Fruit fly (Drosophila melanogaster) whole organism, embryonic: ENCODE data around the gene CG33127.
A peak's percentile ranks its signal among the peaks of the same experiment; 100 is the strongest.

Source experiments
- Bgb ChIP-seq: fragments of 200-800 bp; sonication (Bioruptor generic); IDR thresholded peaks from 2 replicates; pipeline ENCODE4 v1.3.6; 2022; ENCODE audit warnings: missing biosample characterization, missing genetic modification characterization; ENCODE audit not compliant: partially characterized antibody
- CG10274 ChIP-seq: fragments of 200-800 bp; sonication (Bioruptor generic); optimal IDR thresholded peaks from 3 replicates; lab custom pipeline; 2017; ENCODE audit warnings: missing biosample characterization, mild to moderate bottlenecking, missing genetic modification characterization
- CG10366 ChIP-seq: fragments of 200-800 bp; sonication (Bioruptor generic); IDR thresholded peaks from 2 replicates; pipeline ENCODE4 v1.3.6; 2022; ENCODE audit warnings: missing biosample characterization, missing genetic modification characterization
- CG11696 ChIP-seq: fragments of 200-800 bp; sonication (Bioruptor generic); IDR thresholded peaks from 2 replicates; pipeline ENCODE4 v1.3.6; 2022; ENCODE audit warnings: missing biosample characterization, missing genetic modification characterization
- CG12071 ChIP-seq: fragments of 200-800 bp; sonication (Bioruptor generic); optimal IDR thresholded peaks from 3 replicates; lab custom pipeline; 2018; ENCODE audit warnings: missing biosample characterization, mild to moderate bottlenecking, missing genetic modification characterization
- CG12942 ChIP-seq: fragments of 200-800 bp; sonication (Bioruptor generic); optimal IDR thresholded peaks from 3 replicates; lab custom pipeline; 2016; ENCODE audit warnings: missing biosample characterization, missing genetic modification characterization
- CG14710 ChIP-seq: fragments of 200-800 bp; sonication (Bioruptor generic); optimal IDR thresholded peaks from 3 replicates; lab custom pipeline; 2019; ENCODE audit warnings: missing biosample characterization, mild to moderate bottlenecking, missing genetic modification characterization, moderate library complexity
- CG14860 ChIP-seq: fragments of 200-800 bp; sonication (Bioruptor generic); IDR thresholded peaks from 3 replicates; pipeline ENCODE4 v1.3.6; 2022; ENCODE audit warnings: missing biosample characterization, missing genetic modification characterization; ENCODE audit not compliant: partially characterized antibody
- CG1603 ChIP-seq: fragments of 200-800 bp; sonication (Bioruptor generic); optimal IDR thresholded peaks from 2 replicates; lab custom pipeline; 2019; ENCODE audit warnings: missing biosample characterization, mild to moderate bottlenecking, missing genetic modification characterization, moderate library complexity
- CG16779 ChIP-seq: fragments of 200-800 bp; sonication (Bioruptor generic); IDR thresholded peaks from 2 replicates; pipeline ENCODE4 v1.3.6; 2022; ENCODE audit warnings: missing biosample characterization, missing genetic modification characterization
- CG16863 ChIP-seq: fragments of 200-800 bp; sonication (Bioruptor generic); optimal IDR thresholded peaks from 3 replicates; lab custom pipeline; 2016; ENCODE audit warnings: missing biosample characterization, missing genetic modification characterization
- CG17385 ChIP-seq: fragments of 200-800 bp; sonication (Bioruptor generic); optimal IDR thresholded peaks from 3 replicates; lab custom pipeline; 2018; ENCODE audit warnings: missing biosample characterization, mild to moderate bottlenecking, missing genetic modification characterization
- CG2129 ChIP-seq: fragments of 200-800 bp; sonication (Bioruptor generic); IDR thresholded peaks from 2 replicates; pipeline ENCODE4 v1.3.6; 2022; ENCODE audit warnings: missing biosample characterization, missing genetic modification characterization; ENCODE audit not compliant: partially characterized antibody
- CG30020 ChIP-seq: fragments of 200-800 bp; optimal IDR thresholded peaks from 2 replicates; lab custom pipeline; 2019; ENCODE audit warnings: missing biosample characterization, mild to moderate bottlenecking, missing genetic modification characterization, moderate library complexity
- CG4282 ChIP-seq: fragments of 200-800 bp; sonication (Bioruptor generic); optimal IDR thresholded peaks from 2 replicates; lab custom pipeline; 2016; ENCODE audit warnings: missing biosample characterization, missing genetic modification characterization
- CG4328 ChIP-seq: fragments of 200-800 bp; sonication (Bioruptor generic); optimal IDR thresholded peaks from 3 replicates; lab custom pipeline; 2017; ENCODE audit warnings: missing biosample characterization, missing genetic modification reagents, missing genetic modification characterization
- CG7786 ChIP-seq: fragments of 200-800 bp; sonication (Bioruptor generic); optimal IDR thresholded peaks from 2 replicates; lab custom pipeline; 2016; ENCODE audit warnings: missing biosample characterization, missing genetic modification characterization
- CG7928 ChIP-seq: fragments of 200-800 bp; sonication (Bioruptor generic); optimal IDR thresholded peaks from 2 replicates; lab custom pipeline; 2017; ENCODE audit warnings: missing biosample characterization, mild to moderate bottlenecking, missing genetic modification characterization
- D ChIP-seq, 2 experiments: fragments of 200-800 bp in 1 of 2; fragments of >200 bp in 1 of 2; sonication (Bioruptor generic) in 1 of 2; optimal IDR thresholded peaks; 2 replicates in 1 of 2; 3 replicates in 1 of 2; lab custom pipeline; 2017; ENCODE audit warnings: mild to moderate bottlenecking in 1 of 2, missing biosample characterization in 1 of 2, missing genetic modification characterization in 1 of 2, missing genetic modification reagents in 1 of 2
- Dip3 ChIP-seq: fragments of 200-800 bp; sonication (Bioruptor generic); optimal IDR thresholded peaks from 3 replicates; lab custom pipeline; 2016; ENCODE audit warnings: missing biosample characterization, missing genetic modification characterization
- Drgx ChIP-seq: fragments of 200-800 bp; sonication (Bioruptor generic); IDR thresholded peaks from 2 replicates; pipeline ENCODE4 v1.3.6; 2022; ENCODE audit warnings: missing biosample characterization, missing genetic modification characterization
- Lpt ChIP-seq: fragments of >200 bp; optimal IDR thresholded peaks from 2 replicates; lab custom pipeline; 2018; ENCODE audit warnings: missing biosample characterization, missing genetic modification characterization
- Max ChIP-seq: fragments of 200-800 bp; sonication (Bioruptor generic); optimal IDR thresholded peaks from 2 replicates; lab custom pipeline; 2016; ENCODE audit warnings: missing biosample characterization, mild to moderate bottlenecking, missing genetic modification characterization
- Meics ChIP-seq: fragments of 200-800 bp; sonication (Bioruptor generic); optimal IDR thresholded peaks from 2 replicates; lab custom pipeline; 2017; ENCODE audit warnings: missing biosample characterization, mild to moderate bottlenecking, missing genetic modification characterization
- Myb ChIP-seq: fragments of 200-800 bp; sonication (Bioruptor generic); optimal IDR thresholded peaks from 2 replicates; lab custom pipeline; 2016; ENCODE audit warnings: missing biosample characterization, missing genetic modification characterization
- NC2α ChIP-seq: fragments of 200-800 bp; sonication (Bioruptor generic); optimal IDR thresholded peaks from 2 replicates; lab custom pipeline; 2016; ENCODE audit warnings: missing biosample characterization, missing genetic modification characterization
- NC2β ChIP-seq: fragments of 200-800 bp; sonication (Bioruptor generic); optimal IDR thresholded peaks from 2 replicates; lab custom pipeline; 2016; ENCODE audit warnings: missing biosample characterization, missing genetic modification characterization
- Nf-YA ChIP-seq: fragments of 200-800 bp; sonication (Bioruptor generic); IDR thresholded peaks from 2 replicates; pipeline ENCODE4 v1.3.6; 2022; ENCODE audit warnings: missing biosample characterization, missing genetic modification characterization
- Oli ChIP-seq: fragments of 200-800 bp; sonication (Bioruptor generic); optimal IDR thresholded peaks from 2 replicates; lab custom pipeline; 2018; ENCODE audit warnings: missing biosample characterization, mild to moderate bottlenecking, missing genetic modification characterization, moderate library complexity
- Stat92E ChIP-seq, 3 experiments: fragments of >200 bp in 2 of 3; fragments of 200-800 bp in 1 of 3; sonication (Bioruptor generic) in 1 of 3; optimal IDR thresholded peaks; 2 replicates each; lab custom pipeline; 2017 to 2019; ENCODE audit warnings: missing biosample characterization in 3 of 3, missing genetic modification characterization in 3 of 3, mild to moderate bottlenecking in 1 of 3, moderate library complexity in 1 of 3
- Taf1 ChIP-seq: fragments of 200-800 bp; sonication (Bioruptor generic); IDR thresholded peaks from 2 replicates; pipeline ENCODE4 v1.3.6; 2022; ENCODE audit warnings: missing biosample characterization, missing genetic modification characterization
- Vsx1 ChIP-seq: fragments of 200-800 bp; sonication (Bioruptor generic); optimal IDR thresholded peaks from 2 replicates; lab custom pipeline; 2017; ENCODE audit warnings: missing biosample characterization, mild to moderate bottlenecking, missing genetic modification characterization, missing genetic modification reagents
- ap ChIP-seq: fragments of 200-800 bp; sonication (Bioruptor generic); IDR thresholded peaks from 2 replicates; pipeline ENCODE4 v1.3.6; 2022; ENCODE audit warnings: missing biosample characterization, missing genetic modification characterization
- bowl ChIP-seq: fragments of 200-800 bp; sonication (Bioruptor generic); IDR thresholded peaks from 2 replicates; pipeline ENCODE4 v1.3.6; 2022; ENCODE audit warnings: missing biosample characterization, missing genetic modification characterization
- chif ChIP-seq, 2 experiments: fragments of 200-800 bp; sonication (Bioruptor generic); optimal IDR thresholded peaks; 3 replicates each; lab custom pipeline; 2016; ENCODE audit warnings: missing biosample characterization in 2 of 2, missing genetic modification characterization in 2 of 2
- croc ChIP-seq: fragments of 200-800 bp; sonication (Bioruptor generic); conservative IDR thresholded peaks from 3 replicates; pipeline ENCODE4 v1.3.6; 2022; ENCODE audit warnings: missing biosample characterization, missing genetic modification characterization
- crol ChIP-seq: fragments of 200-800 bp; sonication (Bioruptor generic); IDR thresholded peaks from 2 replicates; pipeline ENCODE4 v1.3.6; 2022; ENCODE audit warnings: missing biosample characterization, missing genetic modification characterization
- fd3F ChIP-seq: fragments of 200-800 bp; sonication (Bioruptor generic); optimal IDR thresholded peaks from 2 replicates; lab custom pipeline; 2018; ENCODE audit warnings: missing biosample characterization, mild to moderate bottlenecking, missing genetic modification characterization, moderate library complexity
- gt ChIP-seq: fragments of 200-800 bp; sonication (Bioruptor generic); IDR thresholded peaks from 2 replicates; pipeline ENCODE4 v1.3.6; 2022; ENCODE audit warnings: missing biosample characterization, missing genetic modification characterization
- insv ChIP-seq, 2 experiments: fragments of 200-800 bp; sonication (Bioruptor generic); optimal IDR thresholded peaks; 3 replicates each; lab custom pipeline; 2016 to 2018; ENCODE audit warnings: missing biosample characterization in 2 of 2, missing genetic modification characterization in 2 of 2
- lilli ChIP-seq: fragments of 200-800 bp; sonication (Bioruptor generic); optimal IDR thresholded peaks from 3 replicates; lab custom pipeline; 2016; ENCODE audit warnings: missing biosample characterization, missing genetic modification characterization
- otp ChIP-seq: fragments of 200-800 bp; sonication (Bioruptor generic); IDR thresholded peaks from 3 replicates; pipeline ENCODE4, ENCODE4 v1.3.6; 2022; ENCODE audit warnings: missing biosample characterization, missing genetic modification characterization
- run ChIP-seq: fragments of 200-800 bp; sonication (Bioruptor generic); optimal IDR thresholded peaks from 3 replicates; lab custom pipeline; 2018; ENCODE audit warnings: missing biosample characterization, mild to moderate bottlenecking, missing genetic modification characterization
- sc ChIP-seq, 3 experiments: fragments of >200 bp in 2 of 3; fragments of 200-800 bp in 1 of 3; sonication (Bioruptor generic) in 1 of 3; optimal IDR thresholded peaks; 2 replicates in 2 of 3; 3 replicates in 1 of 3; lab custom pipeline; 2017; ENCODE audit warnings: mild to moderate bottlenecking in 1 of 3, missing biosample characterization in 1 of 3, missing genetic modification characterization in 1 of 3, missing genetic modification reagents in 1 of 3
- slp2 ChIP-seq: fragments of 200-800 bp; sonication (Bioruptor generic); optimal IDR thresholded peaks from 2 replicates; lab custom pipeline; 2016; ENCODE audit warnings: missing biosample characterization, missing genetic modification characterization
- sqz ChIP-seq: fragments of 200-800 bp; sonication (Bioruptor generic); optimal IDR thresholded peaks from 3 replicates; lab custom pipeline; 2018; ENCODE audit warnings: missing biosample characterization, mild to moderate bottlenecking, missing genetic modification characterization
- tio ChIP-seq: fragments of 200-800 bp; sonication (Bioruptor generic); optimal IDR thresholded peaks from 2 replicates; lab custom pipeline; 2017; ENCODE audit warnings: missing biosample characterization, missing genetic modification characterization, inconsistent platforms

The CG33127 gene

dm6 chr2L:297480-298284 lies 24.2 kb upstream of the CG33127 start, which contains the start of gene Pi3K21B (continued):
- TF ChIP-seq CG16863 (GFP tag; lab: Kevin White, UChicago) = peak; percentile 86
- peak in 1 of 2 experiments; percentile 74 for TF ChIP-seq insv (GFP tag; optimal IDR thresholded peaks at IDR 0.05; lab: Kevin White, UChicago)
- TF ChIP-seq CG30020 = peak; percentile 75
- TF ChIP-seq CG4328 (GFP tag; lab: Kevin White, UChicago) = peak; percentile 89
- peak; percentile 83 for TF ChIP-seq NC2β
- peak; percentile 86 for TF ChIP-seq Oli
- peak; percentile 84 for TF ChIP-seq otp
- TF ChIP-seq Nf-YA = no peak; the same call in 1 of the 2 replicates
- peak; percentile 88 for TF ChIP-seq fd3F
- TF ChIP-seq sc (optimal IDR thresholded peaks at IDR 0.05; lab: Kevin White, UChicago) = no peak
- peak; percentile 85 for TF ChIP-seq sc (GFP tag; optimal IDR thresholded peaks at IDR 0.05; lab: Kevin White, UChicago)
- peak; percentile 95 for TF ChIP-seq CG7786
- TF ChIP-seq Drgx (GFP tag; lab: Robert Waterston, UW) = peak; percentile 56
- peak; percentile 92 for TF ChIP-seq sqz (GFP tag; lab: Kevin White, UChicago)
- TF ChIP-seq ap (GFP tag; lab: Robert Waterston, UW) = peak; percentile 78
- TF ChIP-seq Max = peak; percentile 88
- no peak for TF ChIP-seq CG11696 (GFP tag; lab: Robert Waterston, UW)
- TF ChIP-seq NC2α (GFP tag; lab: Kevin White, UChicago) = peak; percentile 75
- TF ChIP-seq gt (GFP tag; lab: Robert Waterston, UW) = 0 out of 2 replicates have a peak, but pooled peaks have one; percentile 56
- peak; percentile 87 to 88 for TF ChIP-seq chif (GFP tag; optimal IDR thresholded peaks at IDR 0.05; lab: Kevin White, UChicago)
- TF ChIP-seq CG17385 (GFP tag; lab: Kevin White, UChicago) = peak; percentile 83
- no peak for TF ChIP-seq Stat92E (GFP tag; optimal IDR thresholded peaks at IDR 0.05; lab: Kevin White, UChicago)
- peak; percentile 92 for TF ChIP-seq CG4282
- TF ChIP-seq tio = peak; percentile 93
- TF ChIP-seq D (optimal IDR thresholded peaks at IDR 0.05; lab: Kevin White, UChicago) = no peak
- TF ChIP-seq D (GFP tag; optimal IDR thresholded peaks at IDR 0.05; lab: Kevin White, UChicago) = peak; percentile 77
- TF ChIP-seq Vsx1 (GFP tag; lab: Kevin White, UChicago) = peak; percentile 61
- peak; percentile 26; the same call in 1 of the 2 replicates for TF ChIP-seq Bgb (GFP tag; lab: Robert Waterston, UW)
- TF ChIP-seq CG14860 (GFP tag; lab: Robert Waterston, UW) = no peak
- TF ChIP-seq CG16779 (GFP tag; lab: Robert Waterston, UW) = peak; percentile 82
- TF ChIP-seq lilli (GFP tag; lab: Kevin White, UChicago) = peak; percentile 95
- TF ChIP-seq Taf1 (GFP tag; lab: Robert Waterston, UW) = peak; percentile 54; the same call in 1 of the 2 replicates
- peak; percentile 87 for TF ChIP-seq Meics (GFP tag; lab: Kevin White, UChicago)
- no peak for TF ChIP-seq CG2129 (GFP tag; lab: Robert Waterston, UW)
- peak; percentile 95 for TF ChIP-seq CG14710 (tag; lab: Kevin White, UChicago)
- peak; percentile 67 for TF ChIP-seq run (tag; lab: Kevin White, UChicago)
- peak; percentile 78 for TF ChIP-seq slp2 (GFP tag; lab: Kevin White, UChicago)
- TF ChIP-seq Lpt = no peak
- TF ChIP-seq Myb (GFP tag; lab: Kevin White, UChicago) = peak; percentile 75
- 0 out of 2 replicates have a peak, but pooled peaks have one; percentile 32 for TF ChIP-seq bowl (GFP tag; lab: Robert Waterston, UW)
- peak; percentile 83 for TF ChIP-seq CG10366
- peak; percentile 95 for TF ChIP-seq Dip3 (GFP tag; lab: Kevin White, UChicago)
- peak; percentile 67 for TF ChIP-seq croc
- peak; percentile 99 for TF ChIP-seq CG7928 (GFP tag; lab: Kevin White, UChicago)
- peak; percentile 50 for TF ChIP-seq CG10274
- peak; percentile 62 for TF ChIP-seq CG12071
- peak; percentile 85 for TF ChIP-seq CG1603 (tag; lab: Kevin White, UChicago)
- peak; percentile 94 for TF ChIP-seq CG12942 (GFP tag; lab: Kevin White, UChicago)
- no peak for TF ChIP-seq crol
